Worm (Caenorhabditis elegans): ENCODE data around the gene grl-28.

Gene grl-28

DNA sequence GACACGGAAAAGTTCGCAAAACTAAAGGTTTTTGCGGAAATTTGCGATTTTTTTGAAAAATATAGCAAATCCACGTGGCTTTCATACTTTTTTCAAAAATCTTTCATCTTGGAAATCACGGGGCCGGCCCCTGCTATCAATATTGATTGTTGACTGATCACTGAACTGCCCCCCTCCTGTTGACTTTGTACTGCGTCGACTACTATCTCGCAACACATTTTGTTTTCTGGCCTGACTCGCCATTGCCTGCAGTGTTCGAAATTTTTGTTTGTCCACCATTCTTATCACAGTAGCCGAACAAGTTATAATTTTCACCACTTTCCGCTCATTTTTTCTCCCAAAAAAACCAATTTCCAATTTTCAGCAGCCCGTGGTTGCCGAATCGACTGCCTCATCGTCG is 29.4 kb upstream of the grl-28 start:
- TF ChIP-seq T07F8.4 (tag; optimal IDR thresholded peaks at IDR 0.05) = no peak
- TF ChIP-seq attf-5 (GFP tag; optimal IDR thresholded peaks at IDR 0.05) = peak; percentile 2

- TF ChIP-seq let-526 (GFP tag; IDR thresholded peaks at IDR 0.05) (no peak), F49E8.2 (tag; optimal IDR thresholded peaks at IDR 0.05; ENCODE audit: insufficient read depth) (no peak), lsl-1 (GFP tag; optimal IDR thresholded peaks at IDR 0.05) (no peak), B0035.1 (tag; optimal IDR thresholded peaks at IDR 0.05) (no peak), rcor-1 (GFP tag; IDR thresholded peaks at IDR 0.05) (no peak), bed-1 (GFP tag; IDR thresholded peaks at IDR 0.05) (no peak), Y95B8A.8 (GFP tag; IDR thresholded peaks at IDR 0.05) (no peak), madf-3 (GFP tag; IDR thresholded peaks at IDR 0.05) (0 out of 2 replicates have a peak, but pooled peaks have one; percentile 9), F33H1.4 (GFP tag; IDR thresholded peaks at IDR 0.05) (no peak), Y56A3A.18 (GFP tag; IDR thresholded peaks at IDR 0.05) (peak; percentile 23; the same call in 1 of the 2 replicates), C06A6.2 (GFP tag; conservative IDR thresholded peaks at IDR 0.05) (no peak)
Measured at ce11 chrV:3580385-3580784, 28.7 kb upstream of the grl-28 start.

ce11 chrV:3579795-3580194 is 28.1 kb upstream of the grl-28 start:
- TF ChIP-seq atf-7 (tag; optimal IDR thresholded peaks at IDR 0.05) = peak; percentile 12
- TF ChIP-seq somi-1 (GFP tag; optimal IDR thresholded peaks at IDR 0.05) = peak; percentile 31
- no peak for TF ChIP-seq ceh-79 (tag; optimal IDR thresholded peaks at IDR 0.05)
- peak; percentile 70 for TF ChIP-seq attf-5 (GFP tag; optimal IDR thresholded peaks at IDR 0.05)
- no peak for TF ChIP-seq hmg-20 (GFP tag; IDR thresholded peaks at IDR 0.05)
- peak; percentile 24; the same call in 1 of the 2 replicates for TF ChIP-seq rcor-1 (GFP tag; IDR thresholded peaks at IDR 0.05)
- peak; percentile 58 for TF ChIP-seq nhr-80 (tag; optimal IDR thresholded peaks at IDR 0.05)
- TF ChIP-seq snpc-1.3 (tag; optimal IDR thresholded peaks at IDR 0.05; ENCODE audit: insufficient read depth) = no peak
- no peak for TF ChIP-seq snpc-4 (GFP tag; optimal IDR thresholded peaks at IDR 0.05)
- TF ChIP-seq snpc-4 (tag; optimal IDR thresholded peaks at IDR 0.05) = peak in 1 of 4 experiments; percentile 5
- peak; percentile 51 for TF ChIP-seq hmg-1.2 (GFP tag; IDR thresholded peaks at IDR 0.05)
- no peak for TF ChIP-seq cebp-1 (GFP tag; IDR thresholded peaks at IDR 0.05)
- TF ChIP-seq cebp-1 (tag; optimal IDR thresholded peaks at IDR 0.05) = peak; percentile 45
- peak; percentile 49 for TF ChIP-seq ama-1 (optimal IDR thresholded peaks at IDR 0.05)
- TF ChIP-seq ama-1 (GFP tag; optimal IDR thresholded peaks at IDR 0.05) = no peak
- no peak for TF ChIP-seq hlh-12 (tag; optimal IDR thresholded peaks at IDR 0.05)
- TF ChIP-seq lin-54 (GFP tag; optimal IDR thresholded peaks at IDR 0.05) = peak; percentile 11

- peak; percentile 50; the same call in 1 of the 2 replicates for TF ChIP-seq zfh-2 (GFP tag; conservative IDR thresholded peaks at IDR 0.05)
- TF ChIP-seq lin-26 (GFP tag; IDR thresholded peaks at IDR 0.05) = 0 out of 2 replicates have a peak, but pooled peaks have one; percentile 12
- no peak for TF ChIP-seq nfyb-1 (GFP tag; IDR thresholded peaks at IDR 0.05)
Measured at ce11 chrV:3579248-3579647, 27.6 kb upstream of the grl-28 start.

DNA sequence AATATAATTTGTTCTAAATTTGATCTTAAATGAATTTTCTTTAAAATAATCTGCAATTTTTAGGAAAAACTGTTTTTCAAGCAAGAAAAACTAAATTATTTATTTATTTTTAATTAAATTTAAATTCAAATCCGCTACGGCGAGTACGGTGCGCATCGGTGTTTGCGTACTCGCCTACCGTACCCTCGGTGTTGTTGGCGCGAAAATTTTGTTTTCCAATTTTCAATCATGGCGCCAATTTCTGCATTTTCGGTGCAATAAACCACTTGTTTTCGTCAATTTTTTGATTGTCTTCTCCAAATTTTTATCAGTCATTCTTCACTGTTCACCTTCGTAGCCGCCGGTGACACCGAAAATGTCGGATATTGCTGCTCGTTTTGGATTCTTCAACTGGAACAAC is 27.1 kb upstream of the grl-28 start, which contains the start of gene pygl-1:
Gene pygl-1, plus strand, starts transcription at position 211 of the 400 bp plus-strand sequence.
- TF ChIP-seq unc-130 (GFP tag; optimal IDR thresholded peaks at IDR 0.05) (peak; percentile 95), aptf-2 (GFP tag; conservative IDR thresholded peaks at IDR 0.05) (peak; percentile 36; the same call in 1 of the 2 replicates), him-1 (tag; optimal IDR thresholded peaks at IDR 0.05) (peak; percentile 57), lin-35 (GFP tag; optimal IDR thresholded peaks at IDR 0.05) (peak in 2 of 3 experiments; percentile 35 to 90), hmg-20 (GFP tag; IDR thresholded peaks at IDR 0.05) (no peak), hrde-1 (tag; optimal IDR thresholded peaks at IDR 0.05; ENCODE audit: borderline replicate concordance) (peak; percentile 71), ekl-4 (GFP tag; IDR thresholded peaks at IDR 0.05) (peak; percentile 62; the same call in 1 of the 2 replicates), egrh-3 (GFP tag; IDR thresholded peaks at IDR 0.05) (peak; percentile 12; the same call in 1 of the 2 replicates), sptf-2 (GFP tag; optimal IDR thresholded peaks at IDR 0.05) (no peak), Y53G8AR.9 (GFP tag; conservative IDR thresholded peaks at IDR 0.05) (peak; percentile 64), bed-2 (GFP tag; IDR thresholded peaks at IDR 0.05) (0 out of 2 replicates have a peak, but pooled peaks have one; percentile 33), B0336.3 (GFP tag; IDR thresholded peaks at IDR 0.05) (peak; percentile 84), C17E4.6 (GFP tag; IDR thresholded peaks at IDR 0.05) (peak; percentile 85), somi-1 (GFP tag; optimal IDR thresholded peaks at IDR 0.05) (no peak), dox-1 (GFP tag; IDR thresholded peaks at IDR 0.05) (peak; percentile 87)

Data from whole organism, young adult.